Worm (Caenorhabditis elegans) whole organism, young adult: ENCODE measurements around the gene fbxb-84.

Experiments
- B0336.3 ChIP-seq: fragments of 200-800 bp; sonication (Bioruptor generic); IDR thresholded peaks from 2 replicates; pipeline ENCODE4 v1.3.6; 2022; ENCODE audit warnings: missing genetic modification characterization, missing compliant biosample characterization
- F10E7.11 ChIP-seq: sonication (generic microtip); optimal IDR thresholded peaks from 2 replicates; lab custom pipeline; 2017; ENCODE audit warnings: mild to moderate bottlenecking, missing genetic modification characterization, moderate library complexity, missing compliant biosample characterization
- F52B5.7 ChIP-seq: sonication (generic microtip); optimal IDR thresholded peaks from 2 replicates; lab custom pipeline; 2016; ENCODE audit warnings: mild to moderate bottlenecking, missing genetic modification characterization, missing compliant biosample characterization
- K11D2.4 ChIP-seq: fragments of 200-800 bp; sonication (Bioruptor generic); IDR thresholded peaks from 2 replicates; pipeline ENCODE4 v1.3.6; 2022; ENCODE audit warnings: missing genetic modification reagents, missing genetic modification characterization, missing compliant biosample characterization
- aptf-3 ChIP-seq: fragments of 200-800 bp; sonication (Bioruptor generic); IDR thresholded peaks from 2 replicates; pipeline ENCODE4 v1.3.6; 2022; ENCODE audit warnings: missing genetic modification characterization, missing compliant biosample characterization
- athp-1 ChIP-seq: sonication (generic microtip); optimal IDR thresholded peaks from 2 replicates; lab custom pipeline; 2017; ENCODE audit warnings: mild to moderate bottlenecking, missing genetic modification characterization, missing compliant biosample characterization
- bed-2 ChIP-seq: fragments of 200-800 bp; sonication (Bioruptor generic); IDR thresholded peaks from 2 replicates; pipeline ENCODE4 v1.3.6; 2022; ENCODE audit warnings: missing genetic modification reagents, missing genetic modification characterization, missing compliant biosample characterization
- ceh-100 ChIP-seq: fragments of 200-800 bp; sonication (Bioruptor generic); IDR thresholded peaks from 2 replicates; pipeline ENCODE4 v1.3.6; 2022; ENCODE audit warnings: missing genetic modification reagents, missing genetic modification characterization, missing compliant biosample characterization
- egl-44 ChIP-seq: fragments of 200-800 bp; sonication (Bioruptor generic); IDR thresholded peaks from 2 replicates; pipeline ENCODE4 v1.3.6; 2022; ENCODE audit warnings: missing genetic modification reagents, missing genetic modification characterization, missing compliant biosample characterization
- egrh-3 ChIP-seq: fragments of 200-800 bp; sonication (Bioruptor generic); IDR thresholded peaks from 2 replicates; pipeline ENCODE4 v1.3.6; 2022; ENCODE audit warnings: missing genetic modification reagents, missing genetic modification characterization, missing compliant biosample characterization
- fkh-3 ChIP-seq: sonication (generic microtip); optimal IDR thresholded peaks from 2 replicates; lab custom pipeline; 2016; ENCODE audit warnings: mild to moderate bottlenecking, missing genetic modification characterization, missing compliant biosample characterization
- hsf-1 ChIP-seq: fragments of 200-800 bp; sonication (Bioruptor generic); IDR thresholded peaks from 2 replicates; pipeline ENCODE4 v1.3.6; 2022; ENCODE audit warnings: missing genetic modification reagents, missing genetic modification characterization, missing compliant biosample characterization
- let-526 ChIP-seq: fragments of 200-800 bp; sonication (Bioruptor generic); IDR thresholded peaks from 2 replicates; pipeline ENCODE4 v1.3.6; 2022; ENCODE audit warnings: missing genetic modification reagents, missing genetic modification characterization, missing compliant biosample characterization
- lin-54 ChIP-seq: fragments of 200-800 bp; sonication (Bioruptor generic); optimal IDR thresholded peaks from 2 replicates; lab custom pipeline; 2018; ENCODE audit warnings: mild to moderate bottlenecking, missing genetic modification characterization, missing compliant biosample characterization
- madf-10 ChIP-seq: sonication (generic microtip); optimal IDR thresholded peaks from 2 replicates; lab custom pipeline; 2016; ENCODE audit warnings: mild to moderate bottlenecking, missing genetic modification characterization, missing compliant biosample characterization
- mes-4 ChIP-seq: sonication (generic microtip); optimal IDR thresholded peaks from 2 replicates; lab custom pipeline; 2016; ENCODE audit warnings: missing genotype, missing genetic modification characterization, missing compliant biosample characterization
- nhr-90 ChIP-seq: sonication (generic microtip); optimal IDR thresholded peaks from 2 replicates; lab custom pipeline; 2016; ENCODE audit warnings: missing genotype, mild to moderate bottlenecking, missing genetic modification characterization, missing compliant biosample characterization
- rcor-1 ChIP-seq: fragments of 200-800 bp; sonication (Bioruptor generic); IDR thresholded peaks from 2 replicates; pipeline ENCODE4 v1.3.6; 2022; ENCODE audit warnings: missing genetic modification reagents, missing genetic modification characterization, missing compliant biosample characterization
- rpc-1 ChIP-seq, 2 experiments: fragments of 150-350 bp in 1 of 2; sonication (generic microtip) in 1 of 2; optimal IDR thresholded peaks; 2 replicates each; lab custom pipeline; 2014 to 2018; ENCODE audit warnings: missing biosample characterization in 1 of 2, missing genetic modification characterization in 1 of 2, missing genetic modification reagents in 1 of 2, missing genotype in 1 of 2
- sdz-38 ChIP-seq: sonication (generic microtip); optimal IDR thresholded peaks from 2 replicates; lab custom pipeline; 2016; ENCODE audit warnings: missing genotype, missing genetic modification characterization, missing compliant biosample characterization
- snpc-3.4 ChIP-seq: sonication (generic microtip); optimal IDR thresholded peaks from 2 replicates; lab custom pipeline; 2017; ENCODE audit warnings: missing genetic modification characterization, mild to moderate bottlenecking, missing compliant biosample characterization, antibody characterized with exemption, moderate library complexity, missing genotype, missing genetic modification reagents
- tbp1 ChIP-seq: fragments of 200-800 bp; sonication (Bioruptor generic); optimal IDR thresholded peaks from 2 replicates; lab custom pipeline; 2018; ENCODE audit warnings: mild to moderate bottlenecking, missing genetic modification characterization, missing compliant biosample characterization
- tlf-1 ChIP-seq: fragments of 200-800 bp; sonication (Bioruptor generic); optimal IDR thresholded peaks from 2 replicates; lab custom pipeline; 2018; ENCODE audit warnings: mild to moderate bottlenecking, missing genetic modification characterization, missing compliant biosample characterization
- zfh-2 ChIP-seq: fragments of 200-800 bp; sonication (Bioruptor generic); conservative IDR thresholded peaks from 2 replicates; pipeline ENCODE4 v1.3.6; 2022; ENCODE audit warnings: missing genetic modification reagents, missing genetic modification characterization, missing compliant biosample characterization
- ztf-25 ChIP-seq: fragments of 200-800 bp; sonication (Bioruptor generic); IDR thresholded peaks from 2 replicates; pipeline ENCODE4 v1.3.6; 2022; ENCODE audit warnings: missing genetic modification reagents, missing genetic modification characterization, missing compliant biosample characterization
- ztf-26 ChIP-seq: sonication (generic microtip); optimal IDR thresholded peaks from 2 replicates; lab custom pipeline; 2017; ENCODE audit warnings: missing genetic modification characterization, missing compliant biosample characterization
- ztf-6 ChIP-seq: fragments of 200-800 bp; sonication (Bioruptor generic); IDR thresholded peaks from 2 replicates; pipeline ENCODE4 v1.3.6; 2022; ENCODE audit warnings: missing genetic modification reagents, missing genetic modification characterization, missing compliant biosample characterization

fbxb-84 gene

DNA sequence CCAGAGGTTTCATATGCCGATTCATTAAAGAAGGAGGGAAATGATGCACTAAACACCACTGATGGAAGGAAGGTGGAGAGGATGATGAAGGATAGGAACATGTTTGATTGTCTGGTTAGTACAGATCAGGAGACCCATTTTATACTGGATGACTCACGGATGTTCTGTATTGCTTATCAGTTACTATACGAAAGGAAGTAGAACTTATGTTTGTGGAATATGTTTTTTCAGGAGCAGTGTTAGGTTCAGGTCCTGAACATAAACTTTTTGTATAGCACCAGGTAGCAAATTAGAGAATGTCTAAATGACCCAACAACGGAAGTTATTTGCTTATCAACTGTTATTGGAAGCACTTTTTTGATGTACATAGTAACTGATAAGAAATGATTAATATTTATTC lies 29.5 kb upstream of the fbxb-84 start, which contains the start of gene clec-148:
clec-148 (minus strand) TSS at position 101 of the 400 bp plus-strand sequence.
- no peak for TF ChIP-seq ztf-26 (tag; lab: Kevin White, UChicago)
- TF ChIP-seq aptf-3 (GFP tag; lab: Robert Waterston, UW), result no peak
- no peak for TF ChIP-seq rcor-1 (GFP tag; lab: Robert Waterston, UW)
- TF ChIP-seq ztf-6 (GFP tag; lab: Robert Waterston, UW), result no peak
- TF ChIP-seq let-526, result no peak
- TF ChIP-seq, all 124 proteins: peak for 0

DNA sequence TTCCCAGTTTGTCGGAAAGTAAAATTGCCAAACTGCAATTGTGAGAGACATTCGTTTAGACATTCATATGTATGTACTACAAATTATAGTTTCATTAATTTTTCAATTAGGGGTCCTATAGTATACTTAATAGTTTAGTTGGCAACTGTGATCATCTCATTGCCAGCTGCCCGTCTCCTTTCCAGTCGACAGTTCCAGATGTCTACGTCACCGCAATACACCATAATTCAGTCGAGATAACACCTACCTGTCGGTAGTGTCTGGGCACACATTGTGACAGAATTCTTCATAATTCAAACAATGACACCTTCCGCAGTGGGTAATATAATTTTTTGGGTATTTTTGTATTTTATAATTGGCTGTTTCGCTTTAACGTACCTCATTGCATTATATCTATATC lies 27.2 kb upstream of the fbxb-84 start, which contains the start of gene F40G9.19:
F40G9.19 (plus strand) TSS at position 301 of the 400 bp plus-strand sequence.
- TF ChIP-seq ztf-25 (GFP tag; lab: Robert Waterston, UW) (no peak), tbp1 (GFP tag; lab: Kevin White, UChicago) (no peak), athp-1 (tag; lab: Kevin White, UChicago) (no peak), zfh-2 (GFP tag; lab: Robert Waterston, UW) (no peak), madf-10 (tag; lab: Kevin White, UChicago) (no peak), F52B5.7 (no peak)

DNA sequence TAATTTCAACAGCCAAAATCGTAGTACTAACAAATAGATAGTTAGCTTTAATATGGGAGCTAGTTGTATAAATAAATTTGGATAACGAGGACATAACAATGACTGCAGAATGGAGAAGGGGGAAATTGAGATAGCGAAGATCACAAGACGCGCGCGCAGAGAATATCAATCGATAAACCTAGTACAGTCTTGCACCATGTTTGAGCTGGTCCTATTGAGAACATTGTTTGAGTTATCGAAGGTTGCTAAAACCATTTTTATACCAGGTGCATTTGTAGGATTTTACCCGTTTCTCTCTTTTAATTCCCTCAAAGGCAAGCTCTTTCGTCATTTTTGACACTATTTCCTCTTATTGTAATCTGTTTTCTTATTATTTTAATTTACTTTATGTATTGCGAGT lies 25.3 kb upstream of the fbxb-84 start, which contains the start of the genes F40G9.9 and F40G9.12:
F40G9.9 (minus strand) TSS at position 101 of the 400 bp plus-strand sequence.
F40G9.12 (plus strand) TSS at position 231 of the 400 bp plus-strand sequence.
- TF ChIP-seq rpc-1 (optimal IDR thresholded peaks at IDR 0.05; lab: Kevin White, UChicago) (no peak), rpc-1 (tag; optimal IDR thresholded peaks at IDR 0.05; lab: Kevin White, UChicago) (no peak), nhr-90 (tag; lab: Kevin White, UChicago) (no peak), mes-4 (tag; lab: Kevin White, UChicago) (no peak), egl-44 (GFP tag; lab: Robert Waterston, UW) (no peak), athp-1 (tag; lab: Kevin White, UChicago) (no peak), tbp1 (GFP tag; lab: Kevin White, UChicago) (no peak), ceh-100 (GFP tag; lab: Robert Waterston, UW) (no peak)

DNA sequence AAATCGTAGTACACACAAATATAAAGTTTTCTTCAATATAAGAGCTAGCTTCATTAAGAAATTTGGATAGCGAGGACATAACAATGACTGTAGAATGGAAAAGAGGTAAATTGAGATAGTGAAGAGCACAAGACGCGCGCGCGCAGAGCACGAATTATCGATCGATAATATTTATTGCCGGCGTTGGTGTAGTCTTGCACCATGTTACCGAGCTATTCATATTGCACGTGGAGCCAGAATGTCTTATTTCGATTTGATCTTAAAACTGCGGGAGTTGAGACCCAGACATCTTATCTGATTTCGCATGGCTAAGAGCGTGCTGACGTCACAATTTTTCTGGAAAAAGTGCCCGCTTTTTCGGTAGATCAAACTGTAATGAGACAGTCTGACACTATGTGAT lies 23.2 kb upstream of the fbxb-84 start, which contains the start of gene F40G9.18:
F40G9.18 (minus strand) TSS at position 101 of the 400 bp plus-strand sequence.
- TF ChIP-seq snpc-3.4, result no peak
- TF ChIP-seq sdz-38, result no peak
- no peak for TF ChIP-seq nhr-90 (tag; lab: Kevin White, UChicago)
- no peak for TF ChIP-seq B0336.3 (GFP tag; lab: Robert Waterston, UW)

DNA sequence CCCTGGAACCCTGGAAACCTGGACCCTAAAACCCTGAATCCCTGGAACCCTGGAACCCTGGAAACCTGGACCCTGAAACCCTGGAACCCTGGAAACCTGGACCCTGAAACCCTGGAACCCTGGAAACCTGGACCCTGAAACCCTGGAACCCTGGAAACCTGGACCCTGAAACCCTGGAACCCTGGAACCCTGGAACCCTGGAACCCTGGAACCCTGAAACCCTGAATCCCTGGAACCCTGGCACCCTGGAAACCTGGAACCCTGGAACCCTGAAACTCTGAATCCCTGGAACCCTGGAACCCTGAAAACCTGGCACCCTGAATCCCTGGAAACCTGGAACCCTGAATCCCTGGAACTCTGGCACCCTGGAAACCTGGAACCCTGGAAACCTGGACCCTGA lies 22.1 kb upstream of the fbxb-84 start:
- TF ChIP-seq egrh-3 (GFP tag; lab: Robert Waterston, UW) (peak; percentile 85), zfh-2 (GFP tag; lab: Robert Waterston, UW) (peak; percentile 82)

DNA sequence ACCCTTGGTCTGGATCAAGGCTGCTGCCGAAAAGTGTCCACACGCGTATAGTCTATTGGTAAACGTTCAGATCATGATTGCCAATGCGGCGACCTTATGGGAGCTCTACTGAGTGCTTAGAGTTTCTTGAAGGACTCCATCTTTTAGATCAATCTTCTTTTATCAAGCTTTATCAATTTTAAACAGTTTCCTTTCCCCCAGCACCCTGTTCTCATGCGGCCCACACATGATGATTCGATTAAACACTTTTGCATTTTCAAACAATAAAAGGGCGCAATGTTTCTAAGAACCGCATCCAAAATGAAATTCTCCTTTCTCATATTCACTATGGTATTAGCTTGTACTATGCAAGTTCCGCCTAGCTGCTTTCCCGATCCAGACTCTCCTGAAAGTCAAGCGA lies 19.1 kb upstream of the fbxb-84 start, which contains the start of gene F40G9.7:
F40G9.7 (plus strand) TSS at position 301 of the 400 bp plus-strand sequence.
- no peak for TF ChIP-seq lin-54 (GFP tag; lab: Kevin White, UChicago)
- no peak for TF ChIP-seq bed-2 (GFP tag; lab: Robert Waterston, UW)

DNA sequence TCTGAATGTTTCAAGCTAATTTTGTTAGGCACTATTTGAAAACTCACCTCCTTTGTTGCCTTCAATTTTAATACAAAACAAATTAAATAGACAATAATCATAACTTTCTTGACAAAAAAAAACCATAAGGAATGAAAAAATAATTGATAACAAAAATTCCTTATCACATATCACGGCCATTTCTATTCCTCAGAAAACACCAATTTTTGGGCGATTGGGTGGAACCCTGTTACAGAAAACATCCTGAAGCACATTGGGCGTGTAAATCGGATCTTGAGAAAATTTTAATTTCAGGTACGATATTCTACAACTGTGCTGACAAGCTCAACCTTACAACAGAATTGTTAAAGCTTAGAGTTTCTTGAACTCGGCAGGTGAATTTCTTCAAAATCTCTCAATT lies 18.5 kb upstream of the fbxb-84 start, which contains the start of gene F40G9.8:
F40G9.8 (minus strand) TSS at position 101 of the 400 bp plus-strand sequence.
- TF ChIP-seq tlf-1 (GFP tag; lab: Kevin White, UChicago) (no peak), zfh-2 (GFP tag; lab: Robert Waterston, UW) (no peak), K11D2.4 (GFP tag; lab: Robert Waterston, UW) (no peak), F10E7.11 (no peak), fkh-3 (tag; lab: Kevin White, UChicago) (no peak), hsf-1 (GFP tag; lab: Robert Waterston, UW) (no peak)
